Worm (Caenorhabditis elegans) whole organism, midembryonic: ENCODE results near the gene taco-1.

ENCODE experiments used
- cog-1 ChIP-seq: sonication (generic microtip); optimal IDR thresholded peaks from 2 replicates; lab custom pipeline; 2016; ENCODE audit warnings: missing genetic modification characterization, missing compliant biosample characterization
- flt-1 ChIP-seq: fragments of 200-800 bp; sonication (Bioruptor generic); IDR thresholded peaks from 2 replicates; pipeline ENCODE4 v1.3.6; 2022; ENCODE audit warnings: missing genetic modification characterization, missing compliant biosample characterization
- klf-2 ChIP-seq: fragments of 200-800 bp; sonication (Bioruptor generic); conservative IDR thresholded peaks from 2 replicates; pipeline ENCODE4 v1.3.6; 2022; ENCODE audit warnings: missing genetic modification reagents, missing genetic modification characterization, missing compliant biosample characterization
- tab-1 ChIP-seq: fragments of 200-800 bp; sonication (Bioruptor generic); IDR thresholded peaks from 2 replicates; pipeline ENCODE4 v1.3.6; 2022; ENCODE audit warnings: missing genetic modification characterization, missing compliant biosample characterization
- ztf-23 ChIP-seq: fragments of 200-800 bp; sonication (Bioruptor generic); IDR thresholded peaks from 2 replicates; pipeline ENCODE4 v1.3.6; 2022; ENCODE audit warnings: missing genetic modification reagents, missing genetic modification characterization, missing compliant biosample characterization

ce11 chrIII:283817-284216 lies at the start of gene taco-1:
- TF ChIP-seq ztf-23 (GFP tag; lab: Robert Waterston, UW) (no peak), cog-1 (tag; lab: Kevin White, UChicago) (no peak), klf-2 (GFP tag; lab: Robert Waterston, UW) (no peak), tab-1 (GFP tag; lab: Robert Waterston, UW) (no peak), flt-1 (GFP tag; lab: Robert Waterston, UW) (no peak)
